Worm (Caenorhabditis elegans) whole organism, early embryonic: Measurements from ENCODE around the gene vab-15.

ENCODE experiments used
- B0310.2 ChIP-seq: sonication (generic microtip); optimal IDR thresholded peaks from 2 replicates; lab custom pipeline; 2016; ENCODE audit warnings: mild to moderate bottlenecking, missing genetic modification characterization, missing compliant biosample characterization
- F13C5.2 ChIP-seq: sonication (generic microtip); optimal IDR thresholded peaks from 2 replicates; lab custom pipeline; 2017; ENCODE audit warnings: mild to moderate bottlenecking, missing genetic modification characterization, inconsistent platforms, missing compliant biosample characterization
- aly-1 ChIP-seq: sonication (generic microtip); optimal IDR thresholded peaks from 2 replicates; lab custom pipeline; 2016; ENCODE audit warnings: missing genetic modification characterization, missing compliant biosample characterization
- ama-1 ChIP-seq: fragments of 150-350 bp; optimal IDR thresholded peaks from 2 replicates; lab custom pipeline; 2014
- ceh-36 ChIP-seq: sonication (generic microtip); optimal IDR thresholded peaks from 2 replicates; lab custom pipeline; 2016; ENCODE audit warnings: missing genetic modification characterization, inconsistent platforms, missing compliant biosample characterization
- flt-1 ChIP-seq: fragments of 200-800 bp; sonication (Bioruptor generic); IDR thresholded peaks from 2 replicates; pipeline ENCODE4 v1.3.6; 2022; ENCODE audit warnings: missing genetic modification characterization, missing compliant biosample characterization
- hmbx-1 ChIP-seq: sonication (generic microtip); optimal IDR thresholded peaks from 2 replicates; lab custom pipeline; 2016; ENCODE audit warnings: mild to moderate bottlenecking, missing genetic modification characterization, missing compliant biosample characterization
- hmg-4 ChIP-seq: fragments of 200-800 bp; sonication (Bioruptor generic); optimal IDR thresholded peaks from 2 replicates; lab custom pipeline; 2018; ENCODE audit warnings: mild to moderate bottlenecking, missing genetic modification characterization, missing compliant biosample characterization
- hnd-1 ChIP-seq: sonication (generic microtip); optimal IDR thresholded peaks from 2 replicates; lab custom pipeline; 2016; ENCODE audit warnings: missing genetic modification characterization, missing compliant biosample characterization
- pes-1 ChIP-seq: fragments of 200-800 bp; sonication (Bioruptor generic); IDR thresholded peaks from 2 replicates; pipeline ENCODE4 v1.3.6; 2022; ENCODE audit warnings: missing genetic modification reagents, missing genetic modification characterization, missing compliant biosample characterization
- scrt-1 ChIP-seq: fragments of 200-800 bp; sonication (Bioruptor generic); IDR thresholded peaks from 2 replicates; pipeline ENCODE4 v1.3.6; 2022; ENCODE audit warnings: missing genetic modification characterization, missing compliant biosample characterization
- sea-1 ChIP-seq: fragments of 200-800 bp; sonication (Bioruptor generic); conservative IDR thresholded peaks from 2 replicates; pipeline ENCODE4 v1.3.6; 2022; ENCODE audit warnings: missing genetic modification characterization, missing compliant biosample characterization
- tbx-37 ChIP-seq: fragments of 200-800 bp; sonication (Bioruptor generic); conservative IDR thresholded peaks from 2 replicates; pipeline ENCODE4 v1.3.6; 2022; ENCODE audit warnings: missing genetic modification reagents, missing genetic modification characterization, missing compliant biosample characterization
- tra-4 ChIP-seq: sonication (generic microtip); optimal IDR thresholded peaks from 2 replicates; lab custom pipeline; 2017; ENCODE audit warnings: missing genetic modification characterization, missing compliant biosample characterization

- TF ChIP-seq F13C5.2 (tag; lab: Kevin White, UChicago) (no peak), ceh-36 (no peak), aly-1 (tag; lab: Kevin White, UChicago) (no peak), pes-1 (no peak), flt-1 (GFP tag; lab: Robert Waterston, UW) (no peak), ama-1 (lab: Kevin White, UChicago) (no peak), sea-1 (GFP tag; lab: Robert Waterston, UW) (no peak), tra-4 (no peak), hnd-1 (tag; lab: Kevin White, UChicago) (no peak), hmbx-1 (no peak), tbx-37 (no peak), hmg-4 (no peak), B0310.2 (tag; lab: Kevin White, UChicago) (no peak), scrt-1 (GFP tag; lab: Robert Waterston, UW) (no peak)
Measured at ce11 chrX:9877117-9877516, 30.0 kb downstream of the vab-15 start, which contains the start of gene R07B1.9.
